Fruit fly (Drosophila melanogaster): ENCODE results near the gene CG45413.

Gene CG45413

DNA sequence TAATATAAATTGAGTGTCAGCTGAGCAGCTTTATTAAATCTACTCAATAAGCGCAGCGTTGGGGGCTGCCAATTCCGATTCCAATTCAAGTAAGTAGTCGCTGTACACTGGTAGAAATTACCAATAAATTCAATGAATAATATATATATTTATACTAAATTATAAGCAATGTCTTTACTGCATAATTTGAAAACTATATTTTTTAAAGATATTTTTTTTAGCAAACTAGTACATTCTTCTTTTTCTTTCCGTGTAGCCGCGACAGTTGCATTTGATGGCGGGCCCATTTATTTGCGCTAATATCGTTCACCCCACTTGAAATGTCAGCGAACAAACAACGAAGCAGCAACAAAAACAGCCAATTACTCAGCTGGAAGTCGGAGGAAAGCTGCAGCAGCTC is 45.6 kb upstream of the CG45413 start (continued):
- TF ChIP-seq Fer2 (tag; optimal IDR thresholded peaks at IDR 0.05) (no peak), p53 (GFP tag; optimal IDR thresholded peaks at IDR 0.05) (no peak), aop (GFP tag; IDR thresholded peaks at IDR 0.05) (no peak), ATbp (GFP tag; optimal IDR thresholded peaks at IDR 0.05) (peak; percentile 59), CG8281 (tag; optimal IDR thresholded peaks at IDR 0.05) (no peak), vfl (GFP tag; optimal IDR thresholded peaks at IDR 0.05) (no peak), B-H1 (GFP tag; IDR thresholded peaks at IDR 0.05) (peak; percentile 52), CG7556 (GFP tag; optimal IDR thresholded peaks at IDR 0.05) (peak; percentile 40), Rx (GFP tag; IDR thresholded peaks at IDR 0.05) (peak; percentile 38; the same call in 1 of the 2 replicates), MTF-1 (GFP tag; optimal IDR thresholded peaks at IDR 0.05; ENCODE audit: borderline replicate concordance) (peak; percentile 31), trem (tag; optimal IDR thresholded peaks at IDR 0.05) (peak; percentile 50), Meics (GFP tag; optimal IDR thresholded peaks at IDR 0.05) (peak; percentile 30), hkb (optimal IDR thresholded peaks at IDR 0.05) (no peak), hkb (GFP tag; IDR thresholded peaks at IDR 0.05) (peak; percentile 79), caup (GFP tag; optimal IDR thresholded peaks at IDR 0.05; ENCODE audit: severe bottlenecking) (peak; percentile 44), D (optimal IDR thresholded peaks at IDR 0.05) (no peak), D (GFP tag; optimal IDR thresholded peaks at IDR 0.05) (peak; percentile 56), Ssrp (tag; optimal IDR thresholded peaks at IDR 0.05) (peak; percentile 64), Ravus (GFP tag; IDR thresholded peaks at IDR 0.05) (peak; percentile 19; the same call in 1 of the 2 replicates), CG9609 (GFP tag; optimal IDR thresholded peaks at IDR 0.05) (no peak), otp (GFP tag; IDR thresholded peaks at IDR 0.05) (0 out of 3 replicates have a peak, but pooled peaks have one; percentile 31), Stat92E (GFP tag; optimal IDR thresholded peaks at IDR 0.05) (no peak), bbx (GFP tag; IDR thresholded peaks at IDR 0.05; ENCODE audit: partially characterized antibody) (no peak), HmgD (GFP tag; optimal IDR thresholded peaks at IDR 0.05) (no peak), CG7271 (tag; optimal IDR thresholded peaks at IDR 0.05) (no peak), sqz (GFP tag; optimal IDR thresholded peaks at IDR 0.05) (no peak), CG13624 (GFP tag; optimal IDR thresholded peaks at IDR 0.05) (no peak), org-1 (GFP tag; optimal IDR thresholded peaks at IDR 0.05) (peak; percentile 9), CG2712 (tag; optimal IDR thresholded peaks at IDR 0.05) (peak; percentile 72), CG2116 (GFP tag; optimal IDR thresholded peaks at IDR 0.05) (no peak), wdn (GFP tag; IDR thresholded peaks at IDR 0.05) (no peak), CG9876 (GFP tag; optimal IDR thresholded peaks at IDR 0.05) (no peak), Atf3 (GFP tag; optimal IDR thresholded peaks at IDR 0.05) (no peak), Blimp-1 (GFP tag; optimal IDR thresholded peaks at IDR 0.05) (peak; percentile 72), psq (GFP tag; optimal IDR thresholded peaks at IDR 0.05) (no peak), sima (GFP tag; optimal IDR thresholded peaks at IDR 0.05) (no peak), Mes4 (GFP tag; optimal IDR thresholded peaks at IDR 0.05) (no peak), CHES-1-like (GFP tag; optimal IDR thresholded peaks at IDR 0.05) (no peak), Adf1 (GFP tag; IDR thresholded peaks at IDR 0.05) (no peak), lbe (GFP tag; optimal IDR thresholded peaks at IDR 0.05) (peak; percentile 33), Doc3 (GFP tag; IDR thresholded peaks at IDR 0.05; ENCODE audit: partially characterized antibody) (no peak), HmgZ (tag; optimal IDR thresholded peaks at IDR 0.05) (no peak), Spps (tag; optimal IDR thresholded peaks at IDR 0.05) (peak; percentile 33), pum (GFP tag; optimal IDR thresholded peaks at IDR 0.05) (no peak), CG15269 (tag; optimal IDR thresholded peaks at IDR 0.05) (peak; percentile 60), Side (GFP tag; optimal IDR thresholded peaks at IDR 0.05) (no peak), slbo (GFP tag; IDR thresholded peaks at IDR 0.05) (peak; percentile 67), usp (GFP tag; optimal IDR thresholded peaks at IDR 0.05) (no peak), CG7963 (GFP tag; IDR thresholded peaks at IDR 0.05; ENCODE audit: partially characterized antibody) (no peak), CG14710 (tag; optimal IDR thresholded peaks at IDR 0.05) (peak; percentile 61), fru (optimal IDR thresholded peaks at IDR 0.05) (no peak), CG2678 (tag; optimal IDR thresholded peaks at IDR 0.05) (peak; percentile 66)

Measured in whole organism, embryonic.